Worm (Caenorhabditis elegans): ENCODE measurements around the gene ttbk-5.

ttbk-5 gene

DNA sequence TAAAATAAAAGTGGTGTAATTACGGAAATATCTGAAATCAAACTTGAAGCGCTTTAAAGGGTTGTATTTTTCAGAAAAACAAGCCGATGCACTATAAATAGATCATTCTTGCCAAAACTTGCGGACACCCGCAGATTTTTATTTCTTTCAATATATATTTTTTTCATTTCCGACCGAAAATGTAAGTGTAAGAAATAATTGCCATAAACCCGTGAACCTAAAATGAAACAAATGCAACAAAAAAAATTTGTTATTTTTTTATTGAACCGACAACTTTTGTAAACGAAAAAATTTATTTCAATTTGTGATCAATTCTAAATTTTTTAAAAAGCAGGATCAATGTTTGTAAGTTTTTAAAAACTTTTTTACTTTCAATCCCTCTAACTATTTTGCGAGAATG lies 9.6 kb upstream of the ttbk-5 start, which contains the start of gene W01B6.6:
Gene W01B6.6 (plus strand): TSS at position 301 of the 400 bp plus-strand sequence.
- TF ChIP-seq ztf-11 (tag; optimal IDR thresholded peaks at IDR 0.05) (no peak), lsy-2 (tag; optimal IDR thresholded peaks at IDR 0.05) (no peak), lin-13 (tag; optimal IDR thresholded peaks at IDR 0.05) (no peak), zip-8 (tag; optimal IDR thresholded peaks at IDR 0.05) (no peak), hlh-1 (tag; optimal IDR thresholded peaks at IDR 0.05) (no peak), nhr-76 (tag; optimal IDR thresholded peaks at IDR 0.05) (no peak), bed-3 (GFP tag; optimal IDR thresholded peaks at IDR 0.05) (no peak), ceh-43 (GFP tag; optimal IDR thresholded peaks at IDR 0.05) (no peak), elt-3 (tag; optimal IDR thresholded peaks at IDR 0.05) (no peak), pha-4 (tag; optimal IDR thresholded peaks at IDR 0.05) (no peak), blmp-1 (tag; optimal IDR thresholded peaks at IDR 0.05) (no peak)

- TF ChIP-seq sem-2 (GFP tag; optimal IDR thresholded peaks at IDR 0.05) (no peak), sptf-1 (tag; optimal IDR thresholded peaks at IDR 0.05) (no peak)
Observed at ce11 chrIV:10084323-10084959, 6.0 kb upstream of the ttbk-5 start, which contains the start of gene W01B6.8. TSS of gene W01B6.8 (minus strand) at chrIV:10084373.

- TF ChIP-seq flh-1 (GFP tag; optimal IDR thresholded peaks at IDR 0.05) (no peak), unc-120 (tag; optimal IDR thresholded peaks at IDR 0.05; ENCODE audit: poor library complexity, severe bottlenecking) (peak; percentile 78), ceh-39 (tag; optimal IDR thresholded peaks at IDR 0.05) (peak; percentile 88), unc-62 (GFP tag; optimal IDR thresholded peaks at IDR 0.05) (peak; percentile 20), pha-4 (tag; optimal IDR thresholded peaks at IDR 0.05) (peak; percentile 44), nhr-237 (tag; optimal IDR thresholded peaks at IDR 0.05) (peak; percentile 65), elt-1 (tag; optimal IDR thresholded peaks at IDR 0.05; ENCODE audit: borderline replicate concordance, insufficient read depth) (no peak), ces-1 (GFP tag; optimal IDR thresholded peaks at IDR 0.05) (peak; percentile 60), lsy-2 (tag; optimal IDR thresholded peaks at IDR 0.05) (peak; percentile 75)
Observed at ce11 chrIV:10085401-10086187, 4.9 kb upstream of the ttbk-5 start, which contains the start of the genes col-2 and ndc-80. TSS of gene col-2 (minus strand) at chrIV:10085451. TSS of gene ndc-80 (plus strand) at chrIV:10086137.

DNA sequence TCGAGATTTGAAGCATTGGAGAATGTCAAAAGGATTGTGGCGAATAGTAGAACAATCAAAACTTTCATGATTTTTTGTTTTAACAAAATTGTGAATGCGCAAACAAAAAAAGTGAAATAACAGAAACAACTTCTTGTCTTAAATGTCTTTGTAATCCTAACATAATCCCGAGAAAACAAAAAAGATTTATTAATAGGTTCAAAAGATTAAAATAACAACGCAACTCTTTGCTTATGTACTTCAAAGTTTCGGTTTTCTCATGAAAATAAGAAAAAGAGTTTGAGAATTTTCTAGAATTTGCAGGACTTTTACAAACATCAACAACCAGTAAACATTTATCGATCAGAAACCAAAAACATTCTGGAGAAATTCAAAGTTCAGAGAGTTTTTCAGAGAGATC lies 681 bp upstream of the ttbk-5 start, which contains the start of gene ttr-39:
Gene ttr-39 (minus strand): TSS at position 101 of the 400 bp plus-strand sequence.
- TF ChIP-seq cnd-1 (tag; optimal IDR thresholded peaks at IDR 0.05) (no peak), mep-1 (tag; optimal IDR thresholded peaks at IDR 0.05) (no peak), nhr-2 (tag; optimal IDR thresholded peaks at IDR 0.05) (no peak), blmp-1 (tag; optimal IDR thresholded peaks at IDR 0.05) (peak; percentile 90)

DNA sequence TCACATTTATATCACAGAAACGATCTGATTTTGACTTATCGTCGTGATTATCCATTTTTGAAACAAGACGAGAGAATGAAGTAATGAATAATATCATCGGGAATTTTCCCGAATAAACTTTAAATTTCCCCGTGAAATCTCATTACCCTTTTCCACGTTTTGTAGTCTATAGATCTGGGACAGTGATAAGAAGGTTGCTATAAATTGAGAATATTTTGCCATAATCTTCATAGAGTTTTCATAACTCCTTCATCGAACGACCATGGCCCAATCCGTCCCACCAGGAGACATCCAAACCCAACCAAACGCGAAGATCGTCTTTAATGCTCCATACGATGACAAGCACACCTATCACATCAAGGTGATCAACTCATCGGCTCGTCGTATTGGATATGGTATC lies 4.7 kb downstream of the ttbk-5 start, which contains the start of the genes C04G2.5 and msp-36:
Gene C04G2.5 (minus strand): TSS at position 101 of the 400 bp plus-strand sequence.
Gene msp-36 (plus strand): TSS at position 263 of the 400 bp plus-strand sequence.
- TF ChIP-seq nhr-2 (tag; optimal IDR thresholded peaks at IDR 0.05) (no peak), ztf-11 (tag; optimal IDR thresholded peaks at IDR 0.05) (no peak), drap-1 (GFP tag; optimal IDR thresholded peaks at IDR 0.05) (no peak), lsy-2 (tag; optimal IDR thresholded peaks at IDR 0.05) (no peak), nhr-237 (tag; optimal IDR thresholded peaks at IDR 0.05) (no peak), nhr-76 (tag; optimal IDR thresholded peaks at IDR 0.05) (no peak), lin-13 (tag; optimal IDR thresholded peaks at IDR 0.05) (no peak), sem-2 (GFP tag; optimal IDR thresholded peaks at IDR 0.05) (no peak), sptf-1 (tag; optimal IDR thresholded peaks at IDR 0.05) (no peak), nhr-12 (tag; optimal IDR thresholded peaks at IDR 0.05) (no peak), cnd-1 (tag; optimal IDR thresholded peaks at IDR 0.05) (no peak), mep-1 (tag; optimal IDR thresholded peaks at IDR 0.05) (no peak), mab-5 (tag; optimal IDR thresholded peaks at IDR 0.05) (no peak), elt-3 (tag; optimal IDR thresholded peaks at IDR 0.05) (no peak), hlh-1 (tag; optimal IDR thresholded peaks at IDR 0.05) (no peak), tbx-8 (GFP tag; optimal IDR thresholded peaks at IDR 0.05) (no peak), nhr-28 (tag; optimal IDR thresholded peaks at IDR 0.05) (no peak), mls-2 (tag; optimal IDR thresholded peaks at IDR 0.05) (no peak), ceh-83 (GFP tag; optimal IDR thresholded peaks at IDR 0.05) (no peak), snpc-4 (tag; optimal IDR thresholded peaks at IDR 0.05) (no peak)

Measured in whole organism, mixed stage, embryonic.